Worm (Caenorhabditis elegans): ENCODE data around the gene srh-20.

Gene srh-20

DNA sequence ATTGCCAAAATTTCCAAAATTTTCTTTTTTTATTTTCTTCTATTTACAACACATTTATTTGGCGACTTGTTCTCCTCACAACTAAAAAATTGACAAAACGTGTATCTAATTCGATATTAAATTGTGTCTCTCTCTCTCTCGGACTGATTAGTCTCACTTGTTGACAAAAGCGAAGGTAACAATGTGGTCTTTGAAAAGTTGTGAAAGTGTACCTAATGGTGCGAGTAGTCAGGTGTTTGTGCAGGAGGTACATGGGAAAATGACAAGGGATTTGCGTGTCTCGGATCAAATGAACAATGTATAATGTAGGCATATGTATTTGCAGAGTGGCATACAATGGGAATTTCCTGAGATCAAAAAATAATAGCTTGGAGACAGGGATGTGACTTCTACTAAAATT is 44.8 kb downstream of the srh-20 start:
- TF ChIP-seq scrt-1 (GFP tag; IDR thresholded peaks at IDR 0.05), result no peak
- no peak for TF ChIP-seq aly-1 (tag; optimal IDR thresholded peaks at IDR 0.05)
- TF ChIP-seq flt-1 (GFP tag; IDR thresholded peaks at IDR 0.05), result no peak
- no peak for TF ChIP-seq ceh-13 (GFP tag; optimal IDR thresholded peaks at IDR 0.05)

DNA sequence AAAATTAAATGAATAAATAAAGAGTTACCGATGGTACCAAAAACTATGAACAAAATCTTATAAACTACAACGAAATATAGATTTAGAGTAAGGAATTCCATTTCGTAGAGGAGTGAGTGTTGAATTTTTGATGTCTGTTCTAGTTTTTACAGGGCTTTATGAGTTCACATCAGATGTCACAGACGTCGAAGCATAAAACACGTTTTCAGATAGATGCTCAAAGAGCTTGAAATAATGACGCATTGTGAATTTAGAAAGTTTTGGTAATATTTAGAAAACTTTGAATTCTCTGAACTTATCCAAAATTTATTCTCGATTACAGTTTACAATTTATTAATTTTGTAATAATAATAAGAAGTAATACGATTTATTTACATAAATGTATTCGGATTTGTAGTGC is 48.2 kb downstream of the srh-20 start, which contains the start of gene srsx-9:
Gene srsx-9 (minus strand): TSS at position 101 of the 400 bp plus-strand sequence.
- no peak for TF ChIP-seq ama-1 (optimal IDR thresholded peaks at IDR 0.05)
- no peak for TF ChIP-seq F13C5.2 (tag; optimal IDR thresholded peaks at IDR 0.05)
- no peak for TF ChIP-seq scrt-1 (GFP tag; IDR thresholded peaks at IDR 0.05)
- TF ChIP-seq aly-1 (tag; optimal IDR thresholded peaks at IDR 0.05), result no peak
- TF ChIP-seq ceh-13 (GFP tag; optimal IDR thresholded peaks at IDR 0.05), result no peak
- no peak for TF ChIP-seq flt-1 (GFP tag; IDR thresholded peaks at IDR 0.05)
- TF ChIP-seq pes-1 (GFP tag; IDR thresholded peaks at IDR 0.05), result no peak
- TF ChIP-seq tbx-37 (GFP tag; conservative IDR thresholded peaks at IDR 0.05), result no peak

DNA sequence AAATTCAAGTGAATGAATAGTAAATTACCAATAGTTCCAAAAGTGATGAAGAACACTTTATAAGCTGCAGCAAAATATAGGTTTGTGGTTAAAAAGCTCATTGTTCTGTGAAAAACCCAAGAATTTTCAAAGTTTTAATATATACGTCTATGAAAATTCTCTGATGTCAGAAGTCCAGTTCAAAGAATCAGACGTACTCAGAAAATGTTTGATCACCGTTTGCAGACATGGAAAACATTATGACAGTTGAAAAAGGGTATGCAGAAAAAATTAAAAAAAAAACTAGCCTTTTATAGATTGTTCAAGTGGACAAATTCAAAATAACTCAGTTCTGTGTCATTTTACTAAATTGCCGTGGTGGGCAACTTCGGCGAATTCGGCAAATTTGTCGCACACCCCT is 50.0 kb downstream of the srh-20 start, which contains the start of gene srsx-10:
Gene srsx-10 (minus strand): TSS at position 101 of the 400 bp plus-strand sequence.
- TF ChIP-seq F13C5.2 (tag; optimal IDR thresholded peaks at IDR 0.05) (no peak), ets-7 (tag; optimal IDR thresholded peaks at IDR 0.05) (no peak), B0310.2 (tag; optimal IDR thresholded peaks at IDR 0.05) (no peak), scrt-1 (GFP tag; IDR thresholded peaks at IDR 0.05) (no peak), sea-1 (GFP tag; conservative IDR thresholded peaks at IDR 0.05) (no peak), pes-1 (GFP tag; IDR thresholded peaks at IDR 0.05) (no peak), ceh-13 (GFP tag; optimal IDR thresholded peaks at IDR 0.05) (no peak), ama-1 (optimal IDR thresholded peaks at IDR 0.05) (no peak), hmg-4 (GFP tag; optimal IDR thresholded peaks at IDR 0.05) (no peak), ceh-36 (tag; optimal IDR thresholded peaks at IDR 0.05) (no peak), hmbx-1 (tag; optimal IDR thresholded peaks at IDR 0.05) (no peak)

DNA sequence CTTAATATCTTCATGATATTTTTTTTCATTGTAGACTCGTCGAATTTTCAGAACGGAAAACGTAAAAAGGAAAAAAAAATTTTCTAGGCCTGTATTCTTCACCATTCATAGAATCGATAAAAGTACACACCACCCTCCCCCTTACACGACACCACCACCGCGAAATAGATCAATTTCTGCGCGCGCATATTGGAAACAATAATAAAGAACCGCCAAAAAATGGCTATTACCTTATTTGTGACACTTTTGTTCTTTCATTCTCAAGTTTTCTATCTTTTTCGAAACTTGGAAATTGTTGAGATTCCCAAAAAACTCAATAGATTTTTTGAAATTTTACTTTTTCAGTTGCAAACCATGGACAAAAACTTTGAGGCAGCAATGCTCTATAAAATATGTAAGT is 50.4 kb downstream of the srh-20 start, which contains the start of gene F26G5.1:
Gene F26G5.1 (plus strand): TSS at position 339 of the 400 bp plus-strand sequence.
- TF ChIP-seq tbx-37 (GFP tag; conservative IDR thresholded peaks at IDR 0.05), result no peak
- TF ChIP-seq ama-1 (optimal IDR thresholded peaks at IDR 0.05), result no peak
- no peak for TF ChIP-seq hnd-1 (tag; optimal IDR thresholded peaks at IDR 0.05)
- TF ChIP-seq F13C5.2 (tag; optimal IDR thresholded peaks at IDR 0.05), result no peak
- TF ChIP-seq tra-4 (tag; optimal IDR thresholded peaks at IDR 0.05), result no peak
- no peak for TF ChIP-seq scrt-1 (GFP tag; IDR thresholded peaks at IDR 0.05)
- no peak for TF ChIP-seq ceh-13 (GFP tag; optimal IDR thresholded peaks at IDR 0.05)
- TF ChIP-seq pes-1 (GFP tag; IDR thresholded peaks at IDR 0.05), result no peak
- no peak for TF ChIP-seq sea-1 (GFP tag; conservative IDR thresholded peaks at IDR 0.05)
- TF ChIP-seq hmg-4 (GFP tag; optimal IDR thresholded peaks at IDR 0.05), result no peak
- no peak for TF ChIP-seq ceh-36 (tag; optimal IDR thresholded peaks at IDR 0.05)
- no peak for TF ChIP-seq flt-1 (GFP tag; IDR thresholded peaks at IDR 0.05)

All from whole organism, early embryonic.